Worm (Caenorhabditis elegans) whole organism, L4 larva: ENCODE measurements around the gene scl-7.

Experiments used
- F44E2.7 ChIP-seq: fragments of 200-800 bp; sonication (Bioruptor generic); IDR thresholded peaks from 2 replicates; pipeline ENCODE4 v2.1.2; 2022; ENCODE audit warnings: missing genetic modification characterization, missing compliant biosample characterization
- F49E8.2 ChIP-seq: sonication (generic microtip); optimal IDR thresholded peaks from 2 replicates; lab custom pipeline; 2016; ENCODE audit warnings: missing compliant biosample characterization, mild to moderate bottlenecking, missing genetic modification characterization, borderline replicate concordance
- T20F7.1 ChIP-seq: fragments of 200-800 bp; sonication (Bioruptor generic); optimal IDR thresholded peaks from 2 replicates; lab custom pipeline; 2018; ENCODE audit warnings: mild to moderate bottlenecking, missing genetic modification characterization, missing compliant biosample characterization
- T26A8.4 ChIP-seq: fragments of 200-800 bp; sonication (Bioruptor generic); IDR thresholded peaks from 2 replicates; pipeline ENCODE4 v1.3.6; 2022; ENCODE audit warnings: missing genetic modification characterization, missing compliant biosample characterization
- Y48G9A.11 ChIP-seq: fragments of 200-800 bp; sonication (Bioruptor generic); IDR thresholded peaks from 2 replicates; pipeline ENCODE4 v1.3.6; 2022; ENCODE audit warnings: missing genetic modification reagents, missing genetic modification characterization, missing compliant biosample characterization
- ZK546.5 ChIP-seq, 2 experiments: sonication (generic microtip); optimal IDR thresholded peaks; 2 replicates each; lab custom pipeline; 2017; ENCODE audit warnings: missing biosample characterization in 2 of 2, missing genetic modification characterization in 2 of 2
- aha-1 ChIP-seq: fragments of 150-350 bp; peaks from one replicate; lab custom pipeline; 2014; ENCODE audit warnings: missing biosample characterization, missing genetic modification characterization
- aly-2 ChIP-seq: sonication (generic microtip); optimal IDR thresholded peaks from 2 replicates; lab custom pipeline; 2018; ENCODE audit warnings: missing biosample characterization, missing genetic modification characterization
- ceh-20 ChIP-seq: fragments of 200-800 bp; sonication (Bioruptor generic); IDR thresholded peaks from 2 replicates; pipeline ENCODE4 v1.3.6; 2022; ENCODE audit warnings: missing genetic modification reagents, missing genetic modification characterization, missing compliant biosample characterization
- ceh-82 ChIP-seq: sonication (generic microtip); optimal IDR thresholded peaks from 2 replicates; lab custom pipeline; 2017; ENCODE audit warnings: missing biosample characterization, missing genetic modification characterization
- cey-2 ChIP-seq: sonication (generic microtip); optimal IDR thresholded peaks from 3 replicates; lab custom pipeline; 2017; ENCODE audit warnings: missing genetic modification characterization, mild to moderate bottlenecking, missing compliant biosample characterization, antibody characterized with exemption, borderline replicate concordance; ENCODE audit not compliant: insufficient read depth
- ctbp-1 ChIP-seq: fragments of 200-800 bp; sonication (Bioruptor generic); IDR thresholded peaks from 2 replicates; pipeline ENCODE4 v1.3.6; 2022; ENCODE audit warnings: missing genetic modification reagents, missing genetic modification characterization, missing compliant biosample characterization
- daf-16 ChIP-seq, 3 experiments: sonication (generic microtip); optimal IDR thresholded peaks; 2 replicates each; lab custom pipeline; 2016 to 2017; ENCODE audit warnings: missing genetic modification characterization in 3 of 3, missing genetic modification reagents in 3 of 3, mild to moderate bottlenecking in 2 of 3, missing compliant biosample characterization in 2 of 3, missing biosample characterization in 1 of 3, moderate library complexity in 1 of 3
- dmd-8 ChIP-seq: fragments of 200-800 bp; sonication (Bioruptor generic); IDR thresholded peaks from 2 replicates; pipeline ENCODE4 v1.3.6; 2022; ENCODE audit warnings: missing genetic modification characterization, missing compliant biosample characterization
- dve-1 ChIP-seq: sonication (generic microtip); optimal IDR thresholded peaks from 2 replicates; lab custom pipeline; 2017; ENCODE audit warnings: antibody characterized with exemption, mild to moderate bottlenecking, missing genetic modification characterization, missing compliant biosample characterization; ENCODE audit not compliant: insufficient read depth
- egl-43 ChIP-seq: fragments of 200-800 bp; sonication (Bioruptor generic); IDR thresholded peaks from 2 replicates; pipeline ENCODE4 v1.3.6; 2022; ENCODE audit warnings: missing genetic modification reagents, missing genetic modification characterization, missing compliant biosample characterization
- fos-1 ChIP-seq: fragments of 150-350 bp; optimal IDR thresholded peaks from 2 replicates; lab custom pipeline; 2014; ENCODE audit warnings: missing biosample characterization, missing genetic modification characterization
- gei-8 ChIP-seq: fragments of 200-800 bp; sonication (Bioruptor generic); optimal IDR thresholded peaks from 2 replicates; lab custom pipeline; 2018; ENCODE audit warnings: mild to moderate bottlenecking, missing genetic modification characterization, missing compliant biosample characterization
- hif-1 ChIP-seq, 2 experiments: sonication (generic microtip); optimal IDR thresholded peaks; 2 replicates each; lab custom pipeline; 2016 to 2017; ENCODE audit warnings: missing compliant biosample characterization in 2 of 2, missing genetic modification characterization in 2 of 2, missing genetic modification reagents in 2 of 2, missing genotype in 2 of 2, mild to moderate bottlenecking in 1 of 2
- jun-1 ChIP-seq: fragments of 150-350 bp; optimal IDR thresholded peaks from 2 replicates; lab custom pipeline; 2014; ENCODE audit warnings: missing biosample characterization, missing genetic modification reagents, missing genetic modification characterization
- lim-7 ChIP-seq: fragments of 200-800 bp; sonication (Bioruptor generic); IDR thresholded peaks from 2 replicates; pipeline ENCODE4 v1.3.6; 2022; ENCODE audit warnings: missing genetic modification characterization, missing compliant biosample characterization
- lin-1 ChIP-seq: fragments of 200-800 bp; sonication (Bioruptor generic); IDR thresholded peaks from 2 replicates; pipeline ENCODE4 v1.3.6; 2022; ENCODE audit warnings: missing genetic modification reagents, missing genetic modification characterization, missing compliant biosample characterization
- lin-15B ChIP-seq: fragments of 150-350 bp; sonication (generic microtip); optimal IDR thresholded peaks from 3 replicates; lab custom pipeline; 2014; ENCODE audit warnings: missing biosample characterization, missing genetic modification characterization
- lin-38 ChIP-seq: fragments of 200-800 bp; sonication (Bioruptor generic); IDR thresholded peaks from 2 replicates; pipeline ENCODE4 v1.3.6; 2022; ENCODE audit warnings: missing genetic modification reagents, missing genetic modification characterization, missing compliant biosample characterization
- lir-3 ChIP-seq: sonication (generic microtip); optimal IDR thresholded peaks from 2 replicates; lab custom pipeline; 2016; ENCODE audit warnings: mild to moderate bottlenecking, missing genetic modification characterization, missing compliant biosample characterization
- madf-5 ChIP-seq, 2 experiments: fragments of 200-800 bp; sonication (Bioruptor generic); IDR thresholded peaks; 2 replicates each; pipeline ENCODE4 v1.3.6; 2022; ENCODE audit warnings: missing compliant biosample characterization in 2 of 2, missing genetic modification characterization in 2 of 2
- madf-9 ChIP-seq: fragments of 200-800 bp; sonication (Bioruptor generic); conservative IDR thresholded peaks from 2 replicates; pipeline ENCODE4 v1.3.6; 2022; ENCODE audit warnings: missing genetic modification reagents, missing genetic modification characterization, missing compliant biosample characterization
- mdl-1 ChIP-seq, 2 experiments: fragments of 150-350 bp in 1 of 2; sonication (generic microtip) in 1 of 2; optimal IDR thresholded peaks; 2 replicates each; lab custom pipeline; 2014 to 2017; ENCODE audit warnings: missing biosample characterization in 2 of 2, missing genetic modification characterization in 2 of 2
- mes-2 ChIP-seq: sonication (generic microtip); optimal IDR thresholded peaks from 2 replicates; lab custom pipeline; 2016; ENCODE audit warnings: missing genotype, mild to moderate bottlenecking, missing genetic modification characterization, missing compliant biosample characterization; ENCODE audit not compliant: poor library complexity, severe bottlenecking
- mxl-2 ChIP-seq: fragments of 200-800 bp; sonication (Bioruptor generic); conservative IDR thresholded peaks from 2 replicates; pipeline ENCODE4 v1.3.6; 2022; ENCODE audit warnings: missing genetic modification reagents, missing genetic modification characterization, missing compliant biosample characterization
- nhr-102 ChIP-seq: sonication (generic microtip); optimal IDR thresholded peaks from 2 replicates; lab custom pipeline; 2016; ENCODE audit warnings: mild to moderate bottlenecking, missing genetic modification characterization, moderate library complexity, missing compliant biosample characterization
- nhr-111 ChIP-seq: fragments of 200-800 bp; sonication (Bioruptor generic); optimal IDR thresholded peaks from 2 replicates; lab custom pipeline; 2018; ENCODE audit warnings: mild to moderate bottlenecking, missing genetic modification characterization, missing compliant biosample characterization
- nhr-237 ChIP-seq: sonication (generic microtip); optimal IDR thresholded peaks from 2 replicates; lab custom pipeline; 2017; ENCODE audit warnings: missing biosample characterization, missing genetic modification characterization
- nhr-77 ChIP-seq: fragments of 150-350 bp; optimal IDR thresholded peaks from 2 replicates; lab custom pipeline; 2014; ENCODE audit warnings: missing biosample characterization, missing genetic modification characterization
- pha-4 ChIP-seq, 2 experiments: fragments of 150-350 bp in 1 of 2; fragments of 200-800 bp in 1 of 2; sonication (Bioruptor generic) in 1 of 2; IDR thresholded peaks in 1 of 2; optimal IDR thresholded peaks in 1 of 2; 2 replicates each; pipeline versions ENCODE4 v1.3.6 to Lab custom; 2014 to 2022; ENCODE audit warnings: missing genetic modification characterization in 2 of 2, missing genetic modification reagents in 2 of 2, missing biosample characterization in 1 of 2, missing compliant biosample characterization in 1 of 2
- pqm-1 ChIP-seq: sonication (generic microtip); optimal IDR thresholded peaks from 2 replicates; lab custom pipeline; 2017; ENCODE audit warnings: missing biosample characterization, missing genetic modification characterization
- sdz-12 ChIP-seq: fragments of 200-800 bp; sonication (Bioruptor generic); optimal IDR thresholded peaks from 2 replicates; lab custom pipeline; 2018; ENCODE audit warnings: mild to moderate bottlenecking, missing genetic modification characterization, missing compliant biosample characterization
- snpc-1.2 ChIP-seq: fragments of 200-800 bp; sonication (Bioruptor generic); IDR thresholded peaks from 2 replicates; pipeline ENCODE4 v1.3.6; 2022; ENCODE audit warnings: missing genetic modification reagents, missing genetic modification characterization, missing compliant biosample characterization
- tag-97 ChIP-seq: fragments of 200-800 bp; sonication (Bioruptor generic); IDR thresholded peaks from 2 replicates; pipeline ENCODE4 v1.3.6; 2022; ENCODE audit warnings: missing genetic modification characterization, missing compliant biosample characterization
- vab-7 ChIP-seq: fragments of 200-800 bp; sonication (Bioruptor generic); IDR thresholded peaks from 2 replicates; pipeline ENCODE4 v1.3.6; 2022; ENCODE audit warnings: missing genetic modification reagents, missing genetic modification characterization, missing compliant biosample characterization
- zfp-2 ChIP-seq: sonication (generic microtip); optimal IDR thresholded peaks from 2 replicates; lab custom pipeline; 2016; ENCODE audit warnings: mild to moderate bottlenecking, missing genetic modification characterization, missing compliant biosample characterization
- zfp-3 ChIP-seq: fragments of 200-800 bp; sonication (Bioruptor generic); conservative IDR thresholded peaks from 2 replicates; pipeline ENCODE4 v1.3.6; 2022; ENCODE audit warnings: missing genetic modification reagents, missing genetic modification characterization, missing compliant biosample characterization

Gene scl-7

ce11 chrIV:13048157-13048556, 22.1 kb upstream of the scl-7 start, which contains the start of gene scl-10 (continued):
- TF ChIP-seq dmd-8 (GFP tag; lab: Robert Waterston, UW) (no peak), hif-1 (tag; optimal IDR thresholded peaks at IDR 0.05; lab: Kevin White, UChicago) (no peak)

ce11 chrIV:13051073-13051472, 19.2 kb upstream of the scl-7 start, which contains the start of gene scl-11:
TSS of gene scl-11 (plus strand) at chrIV:13051373.
- TF ChIP-seq ceh-82, result no peak
- no peak for TF ChIP-seq jun-1 (tag; lab: Kevin White, UChicago)
- TF ChIP-seq T20F7.1 (GFP tag; lab: Kevin White, UChicago), result no peak
- no peak for TF ChIP-seq sdz-12 (GFP tag; lab: Kevin White, UChicago)
- no peak for TF ChIP-seq pqm-1 (tag; lab: Kevin White, UChicago)
- no peak for TF ChIP-seq lin-15B (tag; lab: Kevin White, UChicago)
- no peak for TF ChIP-seq aly-2 (tag; lab: Kevin White, UChicago)
- no peak for TF ChIP-seq nhr-102 (tag; lab: Kevin White, UChicago)
- TF ChIP-seq T26A8.4 (GFP tag; lab: Robert Waterston, UW), result no peak

- TF ChIP-seq zfp-2 (tag; lab: Kevin White, UChicago), result no peak
- no peak for TF ChIP-seq mes-2
- TF ChIP-seq pha-4 (GFP tag; IDR thresholded peaks at IDR 0.05; lab: Robert Waterston, UW), result no peak
- no peak for TF ChIP-seq pha-4 (tag; optimal IDR thresholded peaks at IDR 0.05; lab: Kevin White, UChicago)
- TF ChIP-seq zfp-3 (GFP tag; lab: Robert Waterston, UW), result no peak
- TF ChIP-seq mdl-1 (tag; optimal IDR thresholded peaks at IDR 0.05; lab: Kevin White, UChicago), result no peak
- TF ChIP-seq fos-1 (tag; lab: Kevin White, UChicago), result no peak
- no peak for TF ChIP-seq nhr-77 (tag; lab: Kevin White, UChicago)
- TF ChIP-seq madf-9, result no peak
- TF ChIP-seq daf-16 (GFP tag; optimal IDR thresholded peaks at IDR 0.05; lab: Kevin White, UChicago), result no peak
- no peak for TF ChIP-seq daf-16 (tag; optimal IDR thresholded peaks at IDR 0.05; lab: Kevin White, UChicago)
- no peak for TF ChIP-seq lin-38
- no peak for TF ChIP-seq ctbp-1 (GFP tag; lab: Robert Waterston, UW)
- no peak for TF ChIP-seq aha-1 (tag; lab: Kevin White, UChicago)
- no peak for TF ChIP-seq mxl-2 (GFP tag; lab: Robert Waterston, UW)
- no peak for TF ChIP-seq F44E2.7 (GFP tag; lab: Robert Waterston, UW)
- TF ChIP-seq F49E8.2 (tag; lab: Kevin White, UChicago), result no peak
Observed at ce11 chrIV:13052568-13052967, 17.7 kb upstream of the scl-7 start, which contains the start of gene F49E11.7. TSS of gene F49E11.7 (plus strand) at chrIV:13052868.

ce11 chrIV:13056026-13056425, 14.2 kb upstream of the scl-7 start, which contains the start of gene scl-1:
TSS of gene scl-1 (plus strand) at chrIV:13056326.
- TF ChIP-seq ceh-20 (GFP tag; lab: Robert Waterston, UW) (no peak), tag-97 (no peak)

- TF ChIP-seq cey-2 (tag; lab: Kevin White, UChicago) (no peak), madf-5 (GFP tag; IDR thresholded peaks at IDR 0.05; lab: Robert Waterston, UW) (no peak), lin-1 (GFP tag; lab: Robert Waterston, UW) (peak; percentile 75; the same call in 1 of the 2 replicates), snpc-1.2 (no peak), pqm-1 (tag; lab: Kevin White, UChicago) (peak; percentile 99), dve-1 (tag; lab: Kevin White, UChicago) (peak; percentile 88), mes-2 (peak; percentile 20), fos-1 (tag; lab: Kevin White, UChicago) (no peak), vab-7 (no peak), ZK546.5 (tag; optimal IDR thresholded peaks at IDR 0.05; lab: Kevin White, UChicago) (no peak), lim-7 (GFP tag; lab: Robert Waterston, UW) (no peak), lir-3 (tag; lab: Kevin White, UChicago) (no peak), T26A8.4 (GFP tag; lab: Robert Waterston, UW) (no peak), egl-43 (GFP tag; lab: Robert Waterston, UW) (no peak), nhr-77 (tag; lab: Kevin White, UChicago) (peak; percentile 95), nhr-111 (no peak), nhr-237 (no peak), Y48G9A.11 (GFP tag; lab: Robert Waterston, UW) (no peak), jun-1 (tag; lab: Kevin White, UChicago) (no peak), gei-8 (no peak)
Observed at ce11 chrIV:13057418-13057817, 12.8 kb upstream of the scl-7 start, which contains the start of gene scl-2. TSS of gene scl-2 (plus strand) at chrIV:13057710.
